Fruit fly (Drosophila melanogaster): ENCODE data around the gene XRCC1.

DNA sequence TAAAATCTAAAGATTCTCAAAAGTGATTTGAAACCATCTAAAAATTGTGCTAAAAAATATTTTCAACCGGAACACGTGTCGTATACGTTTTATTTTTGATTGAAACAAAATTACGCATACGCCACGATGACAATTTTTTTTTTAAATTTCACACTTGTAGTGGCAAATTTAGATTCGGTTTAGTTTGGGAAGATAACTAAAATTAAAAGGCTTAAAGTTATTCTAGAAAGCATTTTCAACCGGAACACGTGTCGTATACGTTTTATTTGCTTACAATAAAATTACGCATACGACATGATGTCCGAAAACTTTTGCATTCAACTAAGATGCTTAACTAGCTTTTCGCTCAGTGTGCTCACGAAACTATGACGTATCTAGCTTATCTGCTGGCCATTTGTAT, 29.1 kb downstream of the XRCC1 start:
- TF ChIP-seq CG33017 (tag; optimal IDR thresholded peaks at IDR 0.05) (no peak), tj (GFP tag; optimal IDR thresholded peaks at IDR 0.05) (no peak), Clk (GFP tag; optimal IDR thresholded peaks at IDR 0.05) (no peak), CG11617 (GFP tag; optimal IDR thresholded peaks at IDR 0.05) (no peak), Mnt (GFP tag; optimal IDR thresholded peaks at IDR 0.05) (no peak), pad (GFP tag; optimal IDR thresholded peaks at IDR 0.05) (no peak), bab1 (GFP tag; optimal IDR thresholded peaks at IDR 0.05) (no peak), toe (GFP tag; optimal IDR thresholded peaks at IDR 0.05) (no peak), kay (GFP tag; ENCODE audit: borderline replicate concordance) (no peak), CG1620 (GFP tag; optimal IDR thresholded peaks at IDR 0.05) (no peak), ovo (GFP tag; optimal IDR thresholded peaks at IDR 0.05) (no peak), CG7101 (tag; optimal IDR thresholded peaks at IDR 0.05) (no peak), CG7045 (GFP tag; optimal IDR thresholded peaks at IDR 0.05) (no peak), cic (GFP tag; optimal IDR thresholded peaks at IDR 0.05) (no peak)

All from whole organism, adult.